Comparison of ENCODE assay signal across 1 fruit fly cellular context in the genomic region with DNA sequence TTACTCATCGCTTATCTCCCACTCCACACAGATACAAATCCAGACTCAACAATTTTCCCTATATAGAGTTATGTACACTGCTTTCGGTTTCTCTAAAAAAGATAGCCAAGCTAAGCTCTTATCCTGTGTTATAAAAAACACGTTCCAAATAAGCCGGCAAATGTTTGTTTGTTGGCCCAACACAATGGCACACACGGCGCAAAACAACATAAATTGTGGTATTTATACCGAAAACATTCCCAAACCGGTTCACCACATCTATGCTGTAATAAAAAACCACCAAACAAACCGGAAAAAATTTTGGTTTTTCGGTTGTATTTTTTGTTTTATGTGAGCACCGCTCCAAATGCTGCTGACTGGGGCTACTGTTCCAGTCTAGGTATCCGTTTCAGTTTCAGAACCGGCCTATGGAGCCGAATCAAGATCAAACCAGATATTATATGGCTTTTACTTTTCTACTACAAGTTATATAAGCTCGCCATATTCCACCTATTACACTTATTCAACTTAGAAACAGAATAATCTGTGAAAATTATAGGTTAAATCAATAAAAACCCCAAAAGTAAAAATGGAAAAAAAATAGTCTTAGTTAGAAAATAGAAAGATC.
A peak's percentile ranks its signal among the peaks of the same experiment; 100 is the strongest.
TF ChIP-seq lines count a peak whose summit lies in the region.

No protein-coding gene starts in this region.

TF ChIP-seq in whole organism, embryonic, 481 proteins besides CTCF, POLR2A, EP300 and RAD21 (continued from another document):
- TF ChIP-seq CG4730 (GFP tag; IDR thresholded peaks at IDR 0.05; lab: Robert Waterston, UW) = no peak
- no peak for TF ChIP-seq cato (GFP tag; optimal IDR thresholded peaks at IDR 0.05; lab: Kevin White, UChicago; ENCODE audit: borderline replicate concordance)
- TF ChIP-seq abd-A (tag; optimal IDR thresholded peaks at IDR 0.05; lab: Kevin White, UChicago) = peak; percentile 71
- TF ChIP-seq CG13894 (tag; optimal IDR thresholded peaks at IDR 0.05; lab: Kevin White, UChicago) = peak; percentile 65
- TF ChIP-seq unpg (GFP tag; optimal IDR thresholded peaks at IDR 0.05; lab: Kevin White, UChicago) = no peak
- TF ChIP-seq jigr1 (GFP tag; IDR thresholded peaks at IDR 0.05; lab: Robert Waterston, UW) = no peak
